Worm (Caenorhabditis elegans) whole organism, L4 larva: Measurements from ENCODE around the gene W09B6.4.

ENCODE experiments used
- F10B5.3 ChIP-seq: sonication (generic microtip); optimal IDR thresholded peaks from 2 replicates; lab custom pipeline; 2016; ENCODE audit warnings: mild to moderate bottlenecking, missing genetic modification characterization, missing compliant biosample characterization
- F44E2.7 ChIP-seq: fragments of 200-800 bp; sonication (Bioruptor generic); IDR thresholded peaks from 2 replicates; pipeline ENCODE4 v2.1.2; 2022; ENCODE audit warnings: missing genetic modification characterization, missing compliant biosample characterization
- F49E8.2 ChIP-seq: sonication (generic microtip); optimal IDR thresholded peaks from 2 replicates; lab custom pipeline; 2016; ENCODE audit warnings: missing compliant biosample characterization, mild to moderate bottlenecking, missing genetic modification characterization, borderline replicate concordance
- T20F7.1 ChIP-seq: fragments of 200-800 bp; sonication (Bioruptor generic); optimal IDR thresholded peaks from 2 replicates; lab custom pipeline; 2018; ENCODE audit warnings: mild to moderate bottlenecking, missing genetic modification characterization, missing compliant biosample characterization
- T26A8.4 ChIP-seq: fragments of 200-800 bp; sonication (Bioruptor generic); IDR thresholded peaks from 2 replicates; pipeline ENCODE4 v1.3.6; 2022; ENCODE audit warnings: missing genetic modification characterization, missing compliant biosample characterization
- Y5F2A.4 ChIP-seq: fragments of 200-800 bp; sonication (Bioruptor generic); optimal IDR thresholded peaks from 2 replicates; lab custom pipeline; 2018; ENCODE audit warnings: mild to moderate bottlenecking, missing genetic modification characterization, missing compliant biosample characterization
- Y75B8A.6 ChIP-seq: fragments of 200-800 bp; sonication (Bioruptor generic); IDR thresholded peaks from 2 replicates; pipeline ENCODE4 v1.3.6; 2022; ENCODE audit warnings: missing genetic modification reagents, missing genetic modification characterization, missing compliant biosample characterization
- ama-1 ChIP-seq: fragments of 150-350 bp; optimal IDR thresholded peaks from 2 replicates; lab custom pipeline; 2014; ENCODE audit warnings: inconsistent platforms, mixed read lengths
- daf-16 ChIP-seq, 3 experiments: sonication (generic microtip); optimal IDR thresholded peaks; 2 replicates each; lab custom pipeline; 2016 to 2017; ENCODE audit warnings: missing genetic modification characterization in 3 of 3, missing genetic modification reagents in 3 of 3, mild to moderate bottlenecking in 2 of 3, missing compliant biosample characterization in 2 of 3, missing biosample characterization in 1 of 3, moderate library complexity in 1 of 3
- dmd-6 ChIP-seq: fragments of 200-800 bp; sonication (Bioruptor generic); IDR thresholded peaks from 2 replicates; pipeline ENCODE4 v1.3.6; 2022; ENCODE audit warnings: missing genetic modification reagents, missing genetic modification characterization, missing compliant biosample characterization
- dve-1 ChIP-seq: sonication (generic microtip); optimal IDR thresholded peaks from 2 replicates; lab custom pipeline; 2017; ENCODE audit warnings: antibody characterized with exemption, mild to moderate bottlenecking, missing genetic modification characterization, missing compliant biosample characterization; ENCODE audit not compliant: insufficient read depth
- egl-27 ChIP-seq: sonication (generic microtip); optimal IDR thresholded peaks from 3 replicates; lab custom pipeline; 2017; ENCODE audit warnings: missing biosample characterization, missing genetic modification reagents, missing genetic modification characterization
- hif-1 ChIP-seq, 2 experiments: sonication (generic microtip); optimal IDR thresholded peaks; 2 replicates each; lab custom pipeline; 2016 to 2017; ENCODE audit warnings: missing compliant biosample characterization in 2 of 2, missing genetic modification characterization in 2 of 2, missing genetic modification reagents in 2 of 2, missing genotype in 2 of 2, mild to moderate bottlenecking in 1 of 2
- hlh-11 ChIP-seq: fragments of 200-800 bp; sonication (Bioruptor generic); optimal IDR thresholded peaks from 2 replicates; lab custom pipeline; 2018; ENCODE audit warnings: mild to moderate bottlenecking, missing genetic modification characterization, missing compliant biosample characterization
- hlh-30 ChIP-seq: sonication (generic microtip); optimal IDR thresholded peaks from 2 replicates; lab custom pipeline; 2017; ENCODE audit warnings: antibody characterized with exemption, mild to moderate bottlenecking, missing genetic modification characterization, missing compliant biosample characterization; ENCODE audit not compliant: insufficient read depth
- lin-13 ChIP-seq: fragments of 150-350 bp; optimal IDR thresholded peaks from 2 replicates; lab custom pipeline; 2014; ENCODE audit warnings: missing biosample characterization, missing genetic modification reagents, missing genetic modification characterization
- lsy-2 ChIP-seq, 2 experiments: fragments of 150-350 bp in 1 of 2; sonication (generic microtip) in 1 of 2; optimal IDR thresholded peaks; 2 replicates each; lab custom pipeline; 2014 to 2017; ENCODE audit warnings: missing biosample characterization in 2 of 2, missing genetic modification characterization in 2 of 2
- madf-9 ChIP-seq: fragments of 200-800 bp; sonication (Bioruptor generic); conservative IDR thresholded peaks from 2 replicates; pipeline ENCODE4 v1.3.6; 2022; ENCODE audit warnings: missing genetic modification reagents, missing genetic modification characterization, missing compliant biosample characterization
- mdt-29 ChIP-seq: fragments of 200-800 bp; sonication (Bioruptor generic); IDR thresholded peaks from 2 replicates; pipeline ENCODE4 v1.3.6; 2022; ENCODE audit warnings: missing genetic modification reagents, missing genetic modification characterization, missing compliant biosample characterization
- mep-1 ChIP-seq: fragments of 150-350 bp; sonication (generic microtip); optimal IDR thresholded peaks from 3 replicates; lab custom pipeline; 2014; ENCODE audit warnings: missing biosample characterization, missing genetic modification characterization
- mes-2 ChIP-seq: sonication (generic microtip); optimal IDR thresholded peaks from 2 replicates; lab custom pipeline; 2016; ENCODE audit warnings: missing genotype, mild to moderate bottlenecking, missing genetic modification characterization, missing compliant biosample characterization; ENCODE audit not compliant: poor library complexity, severe bottlenecking
- mxl-3 ChIP-seq: fragments of 200-800 bp; sonication (Bioruptor generic); optimal IDR thresholded peaks from 2 replicates; lab custom pipeline; 2018; ENCODE audit warnings: mild to moderate bottlenecking, missing genetic modification characterization, missing compliant biosample characterization
- nhr-10 ChIP-seq: fragments of 150-350 bp; optimal IDR thresholded peaks from 2 replicates; lab custom pipeline; 2014; ENCODE audit warnings: missing biosample characterization, missing genetic modification characterization
- nhr-28 ChIP-seq: fragments of 150-350 bp; optimal IDR thresholded peaks from 2 replicates; lab custom pipeline; 2014; ENCODE audit warnings: missing biosample characterization, missing genetic modification characterization
- nhr-76 ChIP-seq: fragments of 150-350 bp; optimal IDR thresholded peaks from 2 replicates; lab custom pipeline; 2014; ENCODE audit warnings: missing biosample characterization, missing genetic modification characterization
- nhr-77 ChIP-seq: fragments of 150-350 bp; optimal IDR thresholded peaks from 2 replicates; lab custom pipeline; 2014; ENCODE audit warnings: missing biosample characterization, missing genetic modification characterization
- pha-4 ChIP-seq, 2 experiments: fragments of 150-350 bp in 1 of 2; fragments of 200-800 bp in 1 of 2; sonication (Bioruptor generic) in 1 of 2; IDR thresholded peaks in 1 of 2; optimal IDR thresholded peaks in 1 of 2; 2 replicates each; pipeline versions ENCODE4 v1.3.6 to Lab custom; 2014 to 2022; ENCODE audit warnings: missing genetic modification characterization in 2 of 2, missing genetic modification reagents in 2 of 2, missing biosample characterization in 1 of 2, missing compliant biosample characterization in 1 of 2
- pqm-1 ChIP-seq: sonication (generic microtip); optimal IDR thresholded peaks from 2 replicates; lab custom pipeline; 2017; ENCODE audit warnings: missing biosample characterization, missing genetic modification characterization
- unc-62 ChIP-seq, 3 experiments: fragments of 150-350 bp in 1 of 3; sonication (generic microtip); optimal IDR thresholded peaks in 2 of 3; peaks in 1 of 3; 1 replicate in 1 of 3; 2 replicates in 2 of 3; lab custom pipeline; 2014 to 2017; ENCODE audit warnings: missing biosample characterization in 3 of 3, missing genetic modification characterization in 3 of 3, missing genetic modification reagents in 3 of 3, missing genotype in 1 of 3
- zip-2 ChIP-seq: fragments of 150-350 bp; optimal IDR thresholded peaks from 2 replicates; lab custom pipeline; 2014; ENCODE audit warnings: missing biosample characterization, missing genetic modification characterization
- ztf-11 ChIP-seq: fragments of 150-350 bp; optimal IDR thresholded peaks from 2 replicates; lab custom pipeline; 2014; ENCODE audit warnings: missing biosample characterization, missing genetic modification characterization
- ztf-7 ChIP-seq: fragments of 150-350 bp; optimal IDR thresholded peaks from 2 replicates; lab custom pipeline; 2014; ENCODE audit warnings: missing biosample characterization, missing genetic modification characterization

Gene W09B6.4

DNA sequence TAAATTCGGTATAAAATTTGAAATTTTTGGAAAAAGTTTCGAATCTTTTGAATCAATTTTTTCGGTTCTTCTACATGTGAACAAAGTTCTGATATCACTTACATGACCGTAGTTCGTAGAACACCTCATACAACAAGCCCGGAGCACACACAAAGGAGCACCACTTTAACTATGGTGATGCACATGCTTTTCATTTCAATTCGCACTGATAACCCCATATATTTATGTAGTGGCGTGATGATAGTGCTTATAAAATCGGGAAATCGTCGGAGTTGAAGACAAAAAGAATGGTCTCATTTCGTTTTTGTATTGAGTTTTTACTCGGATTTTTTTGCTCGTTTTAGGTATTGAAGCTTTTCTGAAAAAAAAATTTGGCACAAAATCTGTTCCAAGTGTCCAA lies at the start of gene W09B6.4:
Gene W09B6.4 (minus strand): TSS at position 151 of the 400 bp plus-strand sequence.
- no peak for TF ChIP-seq egl-27 (tag; lab: Kevin White, UChicago)
- 0 out of 2 replicates have a peak, but pooled peaks have one; percentile 37 for TF ChIP-seq mdt-29 (GFP tag; lab: Robert Waterston, UW)
- TF ChIP-seq Y75B8A.6 (GFP tag; lab: Robert Waterston, UW), result no peak
- TF ChIP-seq ama-1 (lab: Kevin White, UChicago), result peak; percentile 32
- peak; percentile 64 for TF ChIP-seq dve-1 (tag; lab: Kevin White, UChicago)
- peak; percentile 35 for TF ChIP-seq dmd-6 (GFP tag; lab: Robert Waterston, UW)
- no peak for TF ChIP-seq pha-4 (GFP tag; IDR thresholded peaks at IDR 0.05; lab: Robert Waterston, UW)
- TF ChIP-seq pha-4 (tag; optimal IDR thresholded peaks at IDR 0.05; lab: Kevin White, UChicago), result no peak
- TF ChIP-seq mep-1, result peak; percentile 22
- TF ChIP-seq T20F7.1 (GFP tag; lab: Kevin White, UChicago), result peak; percentile 35
- peak; percentile 82 for TF ChIP-seq nhr-28 (tag; lab: Kevin White, UChicago)
- peak; percentile 44 for TF ChIP-seq hlh-30 (tag; lab: Kevin White, UChicago)
- no peak for TF ChIP-seq nhr-76 (tag; lab: Kevin White, UChicago)
- TF ChIP-seq nhr-77 (tag; lab: Kevin White, UChicago), result peak; percentile 40
- TF ChIP-seq unc-62 (GFP tag; optimal IDR thresholded peaks at IDR 0.05 in 1 of 2; lab: Kevin White, UChicago), result peak in 1 of 2 experiments; percentile 15
- TF ChIP-seq unc-62 (tag; optimal IDR thresholded peaks at IDR 0.05; lab: Kevin White, UChicago), result no peak
- TF ChIP-seq lsy-2 (tag; optimal IDR thresholded peaks at IDR 0.05; lab: Kevin White, UChicago), result no peak
- no peak for TF ChIP-seq daf-16 (GFP tag; optimal IDR thresholded peaks at IDR 0.05; lab: Kevin White, UChicago)
- peak; percentile 57 for TF ChIP-seq daf-16 (tag; optimal IDR thresholded peaks at IDR 0.05; lab: Kevin White, UChicago)
- no peak for TF ChIP-seq Y5F2A.4
- no peak for TF ChIP-seq madf-9 (GFP tag; lab: Robert Waterston, UW)
- TF ChIP-seq hlh-11 (tag; lab: Kevin White, UChicago), result peak; percentile 38
- peak; percentile 61 for TF ChIP-seq pqm-1 (tag; lab: Kevin White, UChicago)

DNA sequence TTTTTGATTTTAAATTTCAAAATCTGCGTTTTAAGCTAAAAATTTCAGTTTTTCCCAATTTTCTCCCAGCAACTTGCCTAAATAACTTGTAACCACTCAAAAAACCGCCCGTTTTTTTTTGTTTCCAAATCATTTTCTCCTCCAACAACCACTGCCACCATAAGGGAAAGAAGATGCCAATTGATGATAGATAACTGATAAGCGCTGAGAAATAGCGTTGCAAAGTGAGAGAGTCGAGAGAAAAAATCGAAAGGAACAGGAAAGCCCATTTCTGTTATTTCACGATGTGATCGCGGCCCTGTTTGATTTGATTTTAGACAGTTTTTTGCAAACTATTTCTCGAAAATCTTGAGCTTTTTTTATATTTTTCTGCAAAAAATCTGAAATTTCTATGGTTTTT lies 49.0 kb upstream of the W09B6.4 start:
- TF ChIP-seq hlh-30 (tag; lab: Kevin White, UChicago) (peak; percentile 5), madf-9 (GFP tag; lab: Robert Waterston, UW) (no peak), mxl-3 (GFP tag; lab: Kevin White, UChicago) (no peak), hlh-11 (tag; lab: Kevin White, UChicago) (peak; percentile 33), nhr-28 (tag; lab: Kevin White, UChicago) (peak; percentile 36), daf-16 (GFP tag; optimal IDR thresholded peaks at IDR 0.05; lab: Kevin White, UChicago) (no peak), daf-16 (tag; optimal IDR thresholded peaks at IDR 0.05; lab: Kevin White, UChicago) (peak; percentile 21)

DNA sequence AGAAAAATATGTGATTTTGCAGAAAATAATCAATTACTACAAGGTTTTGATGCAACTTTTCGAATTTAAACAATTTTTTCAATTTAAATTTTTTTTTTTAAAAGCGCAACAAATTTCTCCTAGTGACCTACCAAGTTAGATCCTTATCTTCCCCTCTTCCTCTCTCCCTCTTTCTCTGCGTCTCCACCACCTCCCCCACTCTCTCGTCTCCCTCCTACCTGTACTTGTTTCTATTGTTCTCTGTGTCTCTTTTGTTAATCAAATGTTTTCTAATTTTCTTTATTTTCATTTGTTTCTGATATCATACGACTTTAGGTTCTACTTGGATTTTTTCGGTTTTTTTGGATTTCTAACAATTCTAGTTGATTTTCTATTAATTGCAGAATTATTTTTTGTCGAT lies 47.5 kb upstream of the W09B6.4 start:
- TF ChIP-seq hif-1 (tag; optimal IDR thresholded peaks at IDR 0.05; lab: Kevin White, UChicago) (no peak), Y75B8A.6 (GFP tag; lab: Robert Waterston, UW) (no peak), madf-9 (GFP tag; lab: Robert Waterston, UW) (no peak), daf-16 (GFP tag; optimal IDR thresholded peaks at IDR 0.05; lab: Kevin White, UChicago) (no peak), daf-16 (tag; optimal IDR thresholded peaks at IDR 0.05; lab: Kevin White, UChicago) (peak; percentile 62), nhr-28 (tag; lab: Kevin White, UChicago) (peak; percentile 34), mes-2 (tag; lab: Kevin White, UChicago) (peak; percentile 54), F49E8.2 (tag; lab: Kevin White, UChicago) (no peak), pqm-1 (tag; lab: Kevin White, UChicago) (no peak), zip-2 (tag; lab: Kevin White, UChicago) (no peak), dve-1 (tag; lab: Kevin White, UChicago) (peak; percentile 53), mep-1 (peak; percentile 39), dmd-6 (GFP tag; lab: Robert Waterston, UW) (peak; percentile 23; the same call in 1 of the 2 replicates), F44E2.7 (GFP tag; lab: Robert Waterston, UW) (no peak), T26A8.4 (GFP tag; lab: Robert Waterston, UW) (no peak), nhr-10 (tag; lab: Kevin White, UChicago) (no peak), ztf-11 (tag; lab: Kevin White, UChicago) (no peak), F10B5.3 (tag; lab: Kevin White, UChicago) (no peak), ztf-7 (tag; lab: Kevin White, UChicago) (no peak), lin-13 (no peak), hlh-11 (tag; lab: Kevin White, UChicago) (no peak)
- TF ChIP-seq, all 104 proteins: peak for 6
